Worm (Caenorhabditis elegans): ENCODE data around the gene W01A11.1.

Gene W01A11.1

DNA sequence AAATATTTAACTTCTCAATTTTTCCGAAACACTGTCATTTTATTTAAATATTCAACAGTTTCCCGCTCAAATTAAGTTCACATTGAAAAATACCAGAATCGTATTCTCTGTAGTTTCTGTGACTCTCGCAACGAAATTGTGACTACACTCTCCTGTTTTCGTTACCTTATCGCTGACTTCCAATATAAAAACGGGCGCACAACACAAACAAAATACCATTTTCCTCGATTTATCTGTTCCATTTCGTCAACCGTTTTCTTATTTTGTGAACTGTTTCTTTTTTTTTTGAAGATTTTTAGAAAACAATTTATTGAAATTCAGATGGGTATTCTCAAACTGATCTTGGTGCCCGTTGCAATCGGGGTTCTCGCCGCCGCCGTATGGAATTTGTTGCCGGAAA lies at the start of gene W01A11.1:
Gene W01A11.1 (plus strand): TSS at position 322 of the 400 bp plus-strand sequence.
- TF ChIP-seq unc-62 (GFP tag; optimal IDR thresholded peaks at IDR 0.05): no peak

- TF ChIP-seq unc-62 (GFP tag; optimal IDR thresholded peaks at IDR 0.05): no peak
Measured at ce11 chrV:6450129-6451011, 48.7 kb upstream of the W01A11.1 start, which contains the start of gene acl-8. acl-8 (plus strand) TSS chrV:6450870.

DNA sequence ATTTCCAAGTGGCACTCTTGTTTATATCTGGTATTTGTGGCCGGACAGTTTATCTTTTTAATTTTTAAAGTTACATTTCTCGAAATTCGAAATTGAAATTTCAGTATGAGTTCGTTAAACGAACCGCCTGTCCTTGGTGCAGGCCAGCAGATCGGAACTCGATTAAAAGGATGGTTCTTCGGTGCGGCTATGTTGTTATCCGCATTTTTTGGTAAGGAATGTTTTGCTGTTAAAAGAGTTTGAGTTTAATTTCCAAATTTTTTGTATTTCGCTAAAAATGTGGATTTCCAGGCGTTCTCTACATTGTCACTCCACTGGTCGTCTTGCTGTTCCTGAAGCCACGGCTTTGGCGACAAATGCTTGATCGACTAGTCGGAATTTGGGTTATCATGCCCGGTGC lies 45.9 kb upstream of the W01A11.1 start, which contains the start of gene acl-9:
Gene acl-9 (plus strand): TSS at position 105 of the 400 bp plus-strand sequence.
- no peak for TF ChIP-seq unc-62 (GFP tag; optimal IDR thresholded peaks at IDR 0.05)

DNA sequence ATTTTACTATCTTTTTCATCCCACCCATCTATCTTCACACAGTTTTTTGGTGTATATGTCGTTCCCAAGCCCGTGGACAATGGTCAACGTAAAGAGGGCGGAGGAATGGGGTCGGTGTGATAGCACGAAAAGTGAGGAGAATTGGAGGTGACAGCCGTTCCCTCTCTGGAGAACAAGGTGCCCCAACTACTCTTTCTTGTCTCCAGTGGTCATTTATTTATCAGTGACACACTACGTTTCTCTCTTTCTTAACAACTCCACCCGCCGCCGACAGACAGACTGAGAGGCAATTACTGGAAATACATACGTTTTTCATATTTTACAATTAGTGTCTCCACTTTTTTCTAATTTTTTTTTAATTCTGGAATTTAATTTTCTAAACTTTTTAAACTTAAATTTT lies 42.1 kb upstream of the W01A11.1 start:
- no peak for TF ChIP-seq unc-62 (GFP tag; optimal IDR thresholded peaks at IDR 0.05)

ce11 chrV:6458302-6458998 lies 40.6 kb upstream of the W01A11.1 start:
- no peak for TF ChIP-seq unc-62 (GFP tag; optimal IDR thresholded peaks at IDR 0.05)

DNA sequence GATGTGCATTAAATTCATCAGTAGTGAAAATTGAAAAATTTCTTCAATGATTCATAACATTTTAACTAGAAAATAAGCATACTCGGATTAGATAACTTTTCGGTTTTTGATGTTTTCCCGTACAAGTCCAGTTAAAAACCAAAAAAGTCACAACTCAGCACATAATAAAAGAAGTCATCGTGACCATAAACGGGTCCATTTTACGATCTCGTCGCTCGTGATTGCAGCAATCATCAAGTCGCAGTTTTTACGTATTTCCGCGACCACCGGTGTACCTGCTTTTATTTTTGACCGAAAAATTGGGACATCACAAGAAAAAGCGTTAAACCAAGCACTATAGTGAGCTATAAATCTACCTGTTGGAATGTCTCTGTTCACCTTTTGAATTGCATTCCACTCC lies 37.8 kb upstream of the W01A11.1 start:
- TF ChIP-seq unc-62 (GFP tag; optimal IDR thresholded peaks at IDR 0.05): no peak

- TF ChIP-seq unc-62 (GFP tag; optimal IDR thresholded peaks at IDR 0.05): no peak
Measured at ce11 chrV:6462606-6463005, 36.4 kb upstream of the W01A11.1 start.

- no peak for TF ChIP-seq unc-62 (GFP tag; optimal IDR thresholded peaks at IDR 0.05)
Measured at ce11 chrV:6464238-6464637, 34.8 kb upstream of the W01A11.1 start.

ce11 chrV:6464765-6465164 lies 34.3 kb upstream of the W01A11.1 start, which contains the start of gene unc-83:
unc-83 (plus strand) TSS chrV:6465065.
- no peak for TF ChIP-seq unc-62 (GFP tag; optimal IDR thresholded peaks at IDR 0.05)

ce11 chrV:6467676-6468075 lies 31.3 kb upstream of the W01A11.1 start:
- TF ChIP-seq unc-62 (GFP tag; optimal IDR thresholded peaks at IDR 0.05): no peak

ce11 chrV:6471208-6471607 lies 27.8 kb upstream of the W01A11.1 start:
- no peak for TF ChIP-seq unc-62 (GFP tag; optimal IDR thresholded peaks at IDR 0.05)

DNA sequence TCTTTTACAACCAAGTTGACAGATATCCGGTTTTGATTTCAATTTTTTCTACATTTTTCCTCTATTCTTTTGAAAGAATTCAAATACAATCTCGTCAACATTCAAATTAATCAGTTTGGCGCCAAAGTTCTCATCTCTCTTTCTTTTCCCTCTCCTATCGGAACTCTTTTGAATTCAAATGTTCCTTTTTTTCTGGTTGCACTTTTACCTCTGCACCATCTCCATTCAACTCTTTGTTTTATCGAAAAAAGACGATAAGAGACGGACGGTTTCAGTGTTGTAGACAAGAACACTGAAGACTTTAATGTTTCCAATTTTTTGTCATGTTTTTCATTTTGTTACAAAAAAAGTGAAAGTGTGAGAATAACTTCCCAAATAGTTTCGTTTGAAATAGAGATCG lies 23.0 kb upstream of the W01A11.1 start:
- no peak for TF ChIP-seq unc-62 (GFP tag; optimal IDR thresholded peaks at IDR 0.05)

DNA sequence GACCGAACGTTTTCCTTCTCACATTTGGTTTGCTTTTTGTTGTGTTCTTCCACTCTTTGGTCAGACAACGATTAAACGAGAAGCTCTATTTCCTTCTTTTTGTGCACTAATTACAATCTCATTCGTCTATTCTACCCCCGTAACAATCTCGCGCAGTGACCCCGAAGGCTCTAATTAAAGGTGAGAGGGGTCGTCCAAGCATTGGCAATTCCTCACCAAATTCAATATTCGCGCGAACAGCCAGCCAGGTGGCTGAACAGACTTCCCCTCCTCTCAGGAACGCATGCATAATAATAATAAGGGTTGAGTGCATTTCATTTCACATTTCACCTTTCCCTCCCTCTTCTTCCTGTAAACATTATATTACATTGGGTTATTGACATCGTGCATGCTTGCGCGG lies 13.9 kb upstream of the W01A11.1 start:
- TF ChIP-seq unc-62 (GFP tag; optimal IDR thresholded peaks at IDR 0.05): no peak

DNA sequence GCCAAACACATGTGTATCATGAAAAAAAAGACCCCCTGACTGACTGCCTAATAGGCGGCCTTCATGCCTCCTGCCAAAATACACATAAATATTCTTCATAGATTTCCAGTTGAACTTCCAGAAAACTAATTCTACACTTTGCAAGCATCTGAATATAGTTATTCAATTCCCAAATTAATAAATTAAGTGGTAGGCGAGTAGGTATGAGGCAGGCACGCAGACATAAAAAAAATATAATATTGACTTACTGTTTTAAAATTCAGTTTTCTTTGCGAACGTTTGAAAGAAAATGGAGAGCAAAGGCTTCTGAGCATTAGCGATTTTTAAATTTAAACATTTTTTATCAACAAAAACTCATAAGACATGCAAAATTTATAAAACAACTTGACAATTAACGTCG lies 11.1 kb upstream of the W01A11.1 start:
- TF ChIP-seq unc-62 (GFP tag; optimal IDR thresholded peaks at IDR 0.05): no peak

DNA sequence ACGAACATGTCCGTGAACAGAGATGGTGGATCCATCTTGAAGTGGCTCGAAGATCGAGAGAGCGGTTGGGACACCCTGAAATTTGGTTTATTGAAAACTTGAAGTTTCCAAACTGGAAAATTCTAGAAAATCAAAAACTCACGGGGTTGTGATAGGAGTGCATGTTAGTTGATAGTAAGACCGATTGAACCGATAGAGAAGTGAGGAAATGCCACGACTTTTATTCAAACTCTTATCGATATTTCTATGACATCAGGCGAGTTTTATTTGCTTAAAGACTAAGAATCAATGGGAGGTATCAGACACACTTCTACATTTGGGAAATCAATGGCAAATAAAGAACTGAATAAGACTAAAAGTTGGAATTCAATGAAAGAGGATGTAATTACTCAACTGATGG lies 10.2 kb upstream of the W01A11.1 start, which contains the start of gene lec-10:
Gene lec-10 (minus strand): TSS at position 272 of the 400 bp plus-strand sequence.
- TF ChIP-seq unc-62 (GFP tag; optimal IDR thresholded peaks at IDR 0.05): no peak

- no peak for TF ChIP-seq unc-62 (GFP tag; optimal IDR thresholded peaks at IDR 0.05)
Measured at ce11 chrV:6492497-6492896, 6.5 kb upstream of the W01A11.1 start.

- TF ChIP-seq unc-62 (GFP tag; optimal IDR thresholded peaks at IDR 0.05): no peak
Measured at ce11 chrV:6493821-6494220, 5.2 kb upstream of the W01A11.1 start, which contains the start of gene cpt-6. cpt-6 (minus strand) TSS chrV:6493921.
